Fruit fly (Drosophila melanogaster): ENCODE results near the gene Dad.

DNA sequence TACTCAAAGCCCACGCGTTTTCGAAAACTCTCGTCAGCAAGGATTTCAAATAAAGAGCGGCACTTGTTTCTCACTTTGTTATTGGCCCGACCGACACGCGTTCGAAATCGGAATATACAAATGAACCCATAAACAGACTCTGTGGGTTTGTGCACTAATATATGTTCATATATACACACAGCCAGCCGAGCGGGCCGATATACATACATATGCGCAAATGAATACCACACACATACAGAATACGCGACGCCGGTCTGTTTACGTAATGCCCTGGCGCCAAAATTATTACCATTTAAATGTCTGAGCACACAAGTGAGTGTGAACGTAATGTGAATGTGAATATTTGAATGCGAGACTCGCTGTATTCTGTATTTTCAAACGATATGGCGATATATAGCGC is 13.9 kb downstream of the Dad start:
- TF ChIP-seq CG10348 (GFP tag; IDR thresholded peaks at IDR 0.05) (no peak), CG17806 (tag; optimal IDR thresholded peaks at IDR 0.05) (no peak), CG8301 (tag; optimal IDR thresholded peaks at IDR 0.05) (no peak), Ets98B (GFP tag; IDR thresholded peaks at IDR 0.05) (no peak), EcR (GFP tag; optimal IDR thresholded peaks at IDR 0.05) (no peak), gl (tag; optimal IDR thresholded peaks at IDR 0.05) (no peak), CG32121 (GFP tag; IDR thresholded peaks at IDR 0.05) (no peak), CG8159 (tag; optimal IDR thresholded peaks at IDR 0.05) (no peak), CG14655 (GFP tag; optimal IDR thresholded peaks at IDR 0.05) (no peak), CG15710 (tag; optimal IDR thresholded peaks at IDR 0.05) (no peak), CG12605 (GFP tag; IDR thresholded peaks at IDR 0.05) (no peak), CG9948 (tag; optimal IDR thresholded peaks at IDR 0.05) (no peak), Pif1B (GFP tag; optimal IDR thresholded peaks at IDR 0.05) (no peak), fd96Ca (GFP tag; IDR thresholded peaks at IDR 0.05) (no peak)

All from whole organism, pupa.